Fruit fly (Drosophila melanogaster): ENCODE results near the gene ema.

ema gene

dm6 chr3R:16431707-16432106 is 9.8 kb downstream of the ema start (continued):
- TF ChIP-seq CG4707 (GFP tag; optimal IDR thresholded peaks at IDR 0.05) (peak; percentile 27), sens (GFP tag) (peak; percentile 45), rib (GFP tag; IDR thresholded peaks at IDR 0.05) (no peak), sr (GFP tag; IDR thresholded peaks at IDR 0.05) (no peak), sob (GFP tag; IDR thresholded peaks at IDR 0.05) (peak; percentile 48; the same call in 1 of the 2 replicates), az2 (GFP tag; optimal IDR thresholded peaks at IDR 0.05) (peak; percentile 32), lab (GFP tag; optimal IDR thresholded peaks at IDR 0.05) (peak; percentile 17), Usf (GFP tag; optimal IDR thresholded peaks at IDR 0.05) (no peak), maf-S (GFP tag; optimal IDR thresholded peaks at IDR 0.05) (peak; percentile 44), HLH3B (GFP tag; IDR thresholded peaks at IDR 0.05) (peak; percentile 59), trh (GFP tag; optimal IDR thresholded peaks at IDR 0.05) (peak; percentile 10), zen2 (GFP tag; IDR thresholded peaks at IDR 0.05; ENCODE audit: partially characterized antibody) (peak; percentile 21; the same call in 1 of the 3 replicates), grau (tag; optimal IDR thresholded peaks at IDR 0.05) (peak; percentile 56), Chrac-16 (GFP tag; optimal IDR thresholded peaks at IDR 0.05) (peak; percentile 5), CG33557 (GFP tag; optimal IDR thresholded peaks at IDR 0.05) (peak; percentile 13), D (optimal IDR thresholded peaks at IDR 0.05) (no peak), D (GFP tag; optimal IDR thresholded peaks at IDR 0.05) (no peak), Mes4 (GFP tag; optimal IDR thresholded peaks at IDR 0.05) (peak; percentile 19), CG13123 (GFP tag; optimal IDR thresholded peaks at IDR 0.05) (no peak), B-H2 (GFP tag; optimal IDR thresholded peaks at IDR 0.05) (peak; percentile 64), CHES-1-like (GFP tag; optimal IDR thresholded peaks at IDR 0.05) (no peak), aop (GFP tag; IDR thresholded peaks at IDR 0.05) (0 out of 2 replicates have a peak, but pooled peaks have one; percentile 47), ssp (GFP tag; IDR thresholded peaks at IDR 0.05) (no peak), run (tag; optimal IDR thresholded peaks at IDR 0.05) (no peak), schlank (tag; optimal IDR thresholded peaks at IDR 0.05) (no peak), tin (GFP tag; optimal IDR thresholded peaks at IDR 0.05) (peak; percentile 33), ap (GFP tag; IDR thresholded peaks at IDR 0.05) (no peak), psq (GFP tag; optimal IDR thresholded peaks at IDR 0.05) (no peak), Elba2 (GFP tag; optimal IDR thresholded peaks at IDR 0.05) (no peak), CG11398 (GFP tag; optimal IDR thresholded peaks at IDR 0.05) (no peak), CG6272 (GFP tag; IDR thresholded peaks at IDR 0.05) (peak; percentile 36), Eip74EF (GFP tag; optimal IDR thresholded peaks at IDR 0.05) (peak in 1 of 2 experiments; percentile 95), onecut (GFP tag; IDR thresholded peaks at IDR 0.05) (peak; percentile 37; the same call in 1 of the 2 replicates), vvl (GFP tag; IDR thresholded peaks at IDR 0.05) (peak; percentile 76), CG7786 (GFP tag; optimal IDR thresholded peaks at IDR 0.05) (no peak), CG12236 (GFP tag; optimal IDR thresholded peaks at IDR 0.05) (peak; percentile 1), CG1233 (GFP tag; optimal IDR thresholded peaks at IDR 0.05) (peak; percentile 25), CG18599 (GFP tag; optimal IDR thresholded peaks at IDR 0.05) (no peak), gcm (GFP tag; optimal IDR thresholded peaks at IDR 0.05) (peak; percentile 14), knrl (GFP tag; IDR thresholded peaks at IDR 0.05; ENCODE audit: partially characterized antibody) (peak; percentile 73), CG12155 (GFP tag; optimal IDR thresholded peaks at IDR 0.05) (peak; percentile 25), klu (GFP tag; IDR thresholded peaks at IDR 0.05) (no peak), trem (tag; optimal IDR thresholded peaks at IDR 0.05) (peak; percentile 45), Rfx (GFP tag; IDR thresholded peaks at IDR 0.05) (peak; percentile 80), ftz-f1 (GFP tag; optimal IDR thresholded peaks at IDR 0.05) (peak; percentile 12), Aef1 (GFP tag; IDR thresholded peaks at IDR 0.05) (peak; percentile 24; the same call in 1 of the 3 replicates), her (GFP tag; optimal IDR thresholded peaks at IDR 0.05) (peak; percentile 58), dmrt11E (tag; optimal IDR thresholded peaks at IDR 0.05) (peak; percentile 11), crol (GFP tag; IDR thresholded peaks at IDR 0.05) (no peak), ken (GFP tag; IDR thresholded peaks at IDR 0.05) (peak; percentile 65; the same call in 1 of the 3 replicates), Dref (GFP tag; IDR thresholded peaks at IDR 0.05) (peak; percentile 12; the same call in 1 of the 2 replicates), CG15514 (GFP tag; optimal IDR thresholded peaks at IDR 0.05) (peak; percentile 23)
